Worm (Caenorhabditis elegans) whole organism, midembryonic: ENCODE measurements around the gene ttr-16.

ENCODE experiments used
- T22C8.4 ChIP-seq: fragments of 200-800 bp; sonication (Bioruptor generic); IDR thresholded peaks from 2 replicates; pipeline ENCODE4 v1.3.6; 2022; ENCODE audit warnings: missing genetic modification characterization, missing compliant biosample characterization
- cog-1 ChIP-seq: sonication (generic microtip); optimal IDR thresholded peaks from 2 replicates; lab custom pipeline; 2016; ENCODE audit warnings: missing genetic modification characterization, missing compliant biosample characterization
- flt-1 ChIP-seq: fragments of 200-800 bp; sonication (Bioruptor generic); IDR thresholded peaks from 2 replicates; pipeline ENCODE4 v1.3.6; 2022; ENCODE audit warnings: missing genetic modification characterization, missing compliant biosample characterization
- klf-2 ChIP-seq: fragments of 200-800 bp; sonication (Bioruptor generic); conservative IDR thresholded peaks from 2 replicates; pipeline ENCODE4 v1.3.6; 2022; ENCODE audit warnings: missing genetic modification reagents, missing genetic modification characterization, missing compliant biosample characterization
- med-1 ChIP-seq: sonication (generic microtip); optimal IDR thresholded peaks from 2 replicates; lab custom pipeline; 2017; ENCODE audit warnings: missing genetic modification characterization, mild to moderate bottlenecking, missing compliant biosample characterization, antibody characterized with exemption, missing genetic modification reagents; ENCODE audit not compliant: insufficient read depth
- ref-1 ChIP-seq: fragments of 200-800 bp; sonication (Bioruptor generic); conservative IDR thresholded peaks from 2 replicates; pipeline ENCODE4 v1.3.6; 2022; ENCODE audit warnings: missing genetic modification reagents, missing genetic modification characterization, missing compliant biosample characterization
- tab-1 ChIP-seq: fragments of 200-800 bp; sonication (Bioruptor generic); IDR thresholded peaks from 2 replicates; pipeline ENCODE4 v1.3.6; 2022; ENCODE audit warnings: missing genetic modification characterization, missing compliant biosample characterization
- ztf-23 ChIP-seq: fragments of 200-800 bp; sonication (Bioruptor generic); IDR thresholded peaks from 2 replicates; pipeline ENCODE4 v1.3.6; 2022; ENCODE audit warnings: missing genetic modification reagents, missing genetic modification characterization, missing compliant biosample characterization
- ztf-29 ChIP-seq: fragments of 200-800 bp; sonication (Bioruptor generic); IDR thresholded peaks from 2 replicates; pipeline ENCODE4 v1.3.6; 2022; ENCODE audit warnings: missing genetic modification reagents, missing genetic modification characterization, missing compliant biosample characterization

ttr-16 gene

DNA sequence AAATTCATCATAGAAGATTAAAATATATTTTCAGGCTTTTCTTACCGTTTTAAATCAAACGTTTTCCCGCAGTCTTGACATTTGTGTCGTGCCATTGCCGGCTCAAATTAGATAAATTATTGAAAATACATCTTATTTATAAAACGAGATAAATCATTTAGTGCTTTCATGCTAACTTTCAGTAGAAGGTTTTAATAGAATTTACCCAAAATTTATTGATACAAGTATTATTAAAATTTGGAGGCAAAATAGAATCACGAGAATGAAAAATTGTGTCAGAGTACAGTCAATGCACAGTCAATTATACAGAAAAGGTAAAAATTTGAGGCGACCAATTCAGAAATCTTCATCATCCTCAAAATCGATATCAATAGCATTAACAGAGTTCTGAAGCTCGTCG lies 14.5 kb upstream of the ttr-16 start, which contains the start of gene Y5F2A.4:
Gene Y5F2A.4 (minus strand): TSS at position 101 of the 400 bp plus-strand sequence.
- no peak for TF ChIP-seq ref-1 (GFP tag; lab: Robert Waterston, UW)
- no peak for TF ChIP-seq T22C8.4 (GFP tag; lab: Robert Waterston, UW)
- TF ChIP-seq ztf-29 (GFP tag; lab: Robert Waterston, UW) = no peak
- TF ChIP-seq klf-2 = no peak
- TF ChIP-seq ztf-23 (GFP tag; lab: Robert Waterston, UW) = no peak
- TF ChIP-seq tab-1 (GFP tag; lab: Robert Waterston, UW) = no peak
- no peak for TF ChIP-seq flt-1
- no peak for TF ChIP-seq med-1 (GFP tag; lab: Kevin White, UChicago)
- TF ChIP-seq cog-1 = no peak

DNA sequence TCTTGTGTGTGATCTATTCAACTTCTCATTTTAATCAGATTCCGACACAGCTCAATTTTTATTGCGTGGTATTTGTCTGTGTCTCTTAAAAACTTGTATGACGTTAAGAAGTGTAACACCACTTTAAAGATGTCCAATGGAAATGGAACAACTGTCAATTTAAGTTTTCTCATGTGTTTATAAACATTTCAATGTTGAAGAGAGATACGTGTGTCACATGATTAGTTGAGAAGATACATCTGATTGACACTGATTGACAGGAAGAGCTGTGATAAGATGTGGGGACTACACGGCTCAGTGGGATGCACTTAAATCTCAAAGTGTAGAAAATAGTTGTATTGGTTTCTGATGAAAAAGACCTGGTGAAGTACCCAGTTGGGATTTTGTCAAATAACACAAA lies 4.4 kb upstream of the ttr-16 start:
- TF ChIP-seq flt-1 = no peak
- TF ChIP-seq tab-1 (GFP tag; lab: Robert Waterston, UW) = no peak
- no peak for TF ChIP-seq T22C8.4 (GFP tag; lab: Robert Waterston, UW)
- no peak for TF ChIP-seq ref-1 (GFP tag; lab: Robert Waterston, UW)
- no peak for TF ChIP-seq ztf-29 (GFP tag; lab: Robert Waterston, UW)
- TF ChIP-seq cog-1 = no peak
- TF ChIP-seq ztf-23 (GFP tag; lab: Robert Waterston, UW) = no peak
- no peak for TF ChIP-seq med-1 (GFP tag; lab: Kevin White, UChicago)
- TF ChIP-seq klf-2 = no peak

DNA sequence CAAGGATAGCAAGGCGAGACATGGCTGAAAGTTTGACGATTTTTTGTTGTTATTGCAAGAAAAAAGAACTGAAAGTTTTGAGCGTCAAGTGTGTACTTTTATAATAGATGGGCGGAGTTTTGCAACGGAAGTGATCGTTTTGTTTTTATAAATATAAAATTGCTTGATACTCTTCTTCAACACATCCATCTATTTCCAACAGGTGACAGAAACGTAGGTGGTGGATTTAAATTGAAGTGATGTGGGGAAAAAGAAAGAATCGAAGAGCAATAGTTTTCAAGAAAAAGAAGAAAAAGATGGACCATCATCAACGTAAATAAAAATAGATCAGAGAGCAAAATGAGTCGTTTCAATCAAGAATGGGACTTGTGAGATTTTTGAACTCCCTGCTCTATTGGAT lies 3.1 kb upstream of the ttr-16 start, which contains the start of gene ttr-17:
Gene ttr-17 (minus strand): TSS at position 24 of the 400 bp plus-strand sequence.
- TF ChIP-seq tab-1 (GFP tag; lab: Robert Waterston, UW) (no peak), flt-1 (no peak), ztf-29 (GFP tag; lab: Robert Waterston, UW) (no peak), T22C8.4 (GFP tag; lab: Robert Waterston, UW) (no peak), cog-1 (no peak), ztf-23 (GFP tag; lab: Robert Waterston, UW) (no peak), klf-2 (no peak), ref-1 (GFP tag; lab: Robert Waterston, UW) (no peak), med-1 (GFP tag; lab: Kevin White, UChicago) (no peak)

DNA sequence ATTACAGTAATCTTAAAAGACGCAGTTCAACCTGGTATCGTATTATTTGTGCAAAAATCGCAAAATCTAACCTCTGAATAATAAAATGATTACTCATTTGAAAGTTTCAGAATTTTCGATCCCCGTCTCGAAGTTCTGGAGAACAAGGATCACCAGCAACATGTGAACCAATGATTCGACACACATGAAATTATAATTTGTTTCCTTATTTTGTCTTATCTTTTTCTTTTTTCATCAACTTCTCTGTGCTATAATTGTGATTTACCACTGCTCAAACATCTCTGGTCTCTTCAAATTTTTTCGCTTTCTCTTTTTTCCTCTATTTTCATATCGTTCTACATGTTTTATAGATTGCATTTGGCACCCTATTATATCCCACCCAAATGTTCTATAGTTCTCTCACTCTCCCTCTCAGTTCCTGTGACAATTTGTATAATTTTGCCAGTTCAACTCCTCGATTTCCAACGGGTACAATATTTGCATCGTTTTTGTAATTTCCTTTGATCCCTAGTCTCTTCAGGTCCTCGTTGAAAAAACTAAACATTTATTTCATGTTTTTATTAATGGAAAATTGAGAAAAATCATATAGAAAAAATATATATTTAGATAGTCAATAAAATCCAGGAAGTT lies 838 bp downstream of the ttr-16 start:
- no peak for TF ChIP-seq ztf-23 (GFP tag; lab: Robert Waterston, UW)
- no peak for TF ChIP-seq cog-1
- TF ChIP-seq tab-1 (GFP tag; lab: Robert Waterston, UW) = no peak
- no peak for TF ChIP-seq flt-1
- TF ChIP-seq med-1 (GFP tag; lab: Kevin White, UChicago) = no peak
- no peak for TF ChIP-seq ref-1 (GFP tag; lab: Robert Waterston, UW)
- TF ChIP-seq T22C8.4 (GFP tag; lab: Robert Waterston, UW) = no peak

DNA sequence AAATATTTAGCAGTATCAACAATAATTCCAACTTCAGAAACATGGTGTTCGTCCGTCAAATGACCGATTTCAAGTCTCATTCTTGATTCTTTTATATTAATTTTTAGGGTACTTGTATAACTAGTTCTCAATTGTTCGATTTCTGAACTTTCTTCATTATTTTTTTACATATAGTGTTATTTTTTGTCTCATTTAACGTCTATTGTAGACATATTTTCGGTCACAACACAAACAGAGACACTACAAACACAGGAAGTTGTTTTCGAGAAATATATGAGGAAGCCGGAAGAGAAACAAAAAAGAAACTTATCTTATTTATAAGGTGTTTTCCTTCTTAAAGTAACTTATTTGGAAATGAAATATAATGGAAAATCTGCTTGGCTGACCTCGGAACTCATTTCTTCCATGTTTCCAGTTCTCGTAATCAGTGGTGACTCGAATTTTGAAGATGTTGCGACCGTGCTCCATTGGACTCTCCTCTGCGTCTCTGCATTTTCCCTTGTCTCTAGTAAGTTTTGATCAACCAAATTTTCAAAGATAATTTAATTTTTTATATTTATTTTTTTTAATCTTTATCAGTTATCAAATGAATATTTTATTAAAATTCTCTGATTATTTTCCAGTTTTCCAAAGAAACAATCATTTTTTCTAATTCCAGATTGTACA lies 10.2 kb downstream of the ttr-16 start, which contains the start of the genes F36H1.12 and lin-3:
Gene F36H1.12 (minus strand): TSS at position 51 of the 666 bp plus-strand sequence.
Gene lin-3 (plus strand): TSS at position 657 of the 666 bp plus-strand sequence.
- TF ChIP-seq tab-1 (GFP tag; lab: Robert Waterston, UW) (no peak), cog-1 (no peak), ztf-29 (GFP tag; lab: Robert Waterston, UW) (no peak), med-1 (GFP tag; lab: Kevin White, UChicago) (no peak), ztf-23 (GFP tag; lab: Robert Waterston, UW) (no peak), flt-1 (no peak), T22C8.4 (GFP tag; lab: Robert Waterston, UW) (no peak), ref-1 (GFP tag; lab: Robert Waterston, UW) (no peak), klf-2 (no peak)

DNA sequence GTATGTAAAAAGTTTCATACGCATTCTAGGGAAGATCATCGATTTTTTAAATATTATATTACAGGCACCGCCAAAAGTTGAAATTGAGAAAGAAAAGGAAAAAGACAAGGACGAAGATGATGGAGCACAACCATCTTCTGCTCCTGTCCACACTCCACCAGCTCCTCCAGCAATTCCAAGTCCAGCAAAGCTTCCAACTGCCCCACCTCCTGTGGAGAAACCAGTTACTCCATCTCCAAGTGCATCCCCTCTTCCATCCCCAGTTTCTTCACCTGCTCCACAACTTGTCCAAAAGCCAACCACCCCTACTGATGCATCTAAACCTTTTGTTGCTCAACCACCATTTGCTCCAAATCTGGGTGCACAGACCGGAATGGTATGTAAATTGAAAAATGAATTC lies 12.0 kb downstream of the ttr-16 start:
- no peak for TF ChIP-seq ztf-29 (GFP tag; lab: Robert Waterston, UW)
- no peak for TF ChIP-seq cog-1
- no peak for TF ChIP-seq med-1 (GFP tag; lab: Kevin White, UChicago)
- no peak for TF ChIP-seq klf-2
- no peak for TF ChIP-seq ref-1 (GFP tag; lab: Robert Waterston, UW)
- TF ChIP-seq T22C8.4 (GFP tag; lab: Robert Waterston, UW) = no peak
- TF ChIP-seq tab-1 (GFP tag; lab: Robert Waterston, UW) = no peak
- TF ChIP-seq flt-1 = no peak
- TF ChIP-seq ztf-23 (GFP tag; lab: Robert Waterston, UW) = no peak

DNA sequence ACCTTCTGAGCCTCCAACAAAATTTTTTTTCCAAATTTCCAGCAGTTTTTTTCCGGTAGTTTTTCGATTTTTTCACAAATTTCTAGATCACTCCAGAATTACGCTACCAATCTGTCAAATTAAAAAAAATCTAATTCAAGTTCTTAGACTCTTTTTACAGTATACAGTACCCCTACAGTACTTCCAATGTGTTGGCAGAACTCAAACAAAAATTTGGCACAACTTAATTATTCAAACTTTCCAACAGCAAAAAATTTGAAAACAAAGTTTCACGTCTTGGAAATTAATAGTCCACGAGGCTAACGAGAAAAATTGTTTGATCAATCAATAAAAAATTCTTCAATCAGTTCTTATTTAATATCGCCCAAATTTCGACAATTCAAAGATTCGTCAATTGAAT lies 14.1 kb downstream of the ttr-16 start, which contains the start of gene F36H1.3:
Gene F36H1.3 (plus strand): TSS at position 323 of the 400 bp plus-strand sequence.
- no peak for TF ChIP-seq ztf-23 (GFP tag; lab: Robert Waterston, UW)
- TF ChIP-seq med-1 (GFP tag; lab: Kevin White, UChicago) = no peak
- TF ChIP-seq klf-2 = no peak
- TF ChIP-seq ztf-29 (GFP tag; lab: Robert Waterston, UW) = no peak

DNA sequence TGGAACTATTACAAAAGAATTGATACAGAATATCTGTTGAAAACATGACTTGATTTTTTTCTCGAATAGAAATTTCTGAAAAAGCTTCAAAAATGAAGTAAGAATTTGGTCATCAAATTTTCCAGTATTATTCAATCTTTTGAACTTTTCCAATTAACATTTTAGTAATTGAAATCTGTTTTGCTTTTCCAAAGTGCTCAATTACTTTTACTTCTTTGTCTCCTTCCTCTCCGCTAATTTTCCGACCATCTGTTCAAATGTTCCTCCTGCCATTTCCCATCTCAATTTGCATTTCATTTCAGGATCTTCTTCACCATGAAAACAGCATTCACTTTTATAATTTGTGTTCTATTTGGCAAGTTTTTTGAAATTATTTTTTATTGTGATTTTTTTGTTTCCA lies 15.1 kb downstream of the ttr-16 start, which contains the start of gene F36H1.11:
Gene F36H1.11 (plus strand): TSS at position 301 of the 400 bp plus-strand sequence.
- no peak for TF ChIP-seq tab-1 (GFP tag; lab: Robert Waterston, UW)
- no peak for TF ChIP-seq ztf-29 (GFP tag; lab: Robert Waterston, UW)
- no peak for TF ChIP-seq med-1 (GFP tag; lab: Kevin White, UChicago)
- TF ChIP-seq cog-1 = no peak
- TF ChIP-seq ref-1 (GFP tag; lab: Robert Waterston, UW) = no peak
- no peak for TF ChIP-seq flt-1
- no peak for TF ChIP-seq klf-2
- no peak for TF ChIP-seq T22C8.4 (GFP tag; lab: Robert Waterston, UW)
- no peak for TF ChIP-seq ztf-23 (GFP tag; lab: Robert Waterston, UW)

DNA sequence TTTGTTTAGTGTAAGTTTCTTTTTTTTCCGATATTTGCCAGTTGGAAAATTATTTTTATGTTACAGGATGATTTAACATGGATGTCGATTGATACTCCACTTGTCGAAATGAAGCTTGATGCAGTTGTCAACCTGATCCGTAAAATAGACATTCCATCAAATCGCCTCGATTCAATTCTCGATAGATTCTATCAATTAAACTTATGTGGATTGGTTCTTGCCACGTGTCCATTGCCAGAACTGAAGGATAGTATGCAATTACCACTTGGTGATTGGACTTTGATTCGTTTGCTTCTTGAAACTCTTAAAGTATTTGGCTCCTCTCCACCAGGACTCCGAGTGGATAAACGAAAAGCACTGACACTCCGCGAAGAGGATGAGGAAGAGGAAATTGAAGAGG lies 19.6 kb downstream of the ttr-16 start:
- no peak for TF ChIP-seq ztf-29 (GFP tag; lab: Robert Waterston, UW)
- no peak for TF ChIP-seq klf-2
- no peak for TF ChIP-seq flt-1
- TF ChIP-seq tab-1 (GFP tag; lab: Robert Waterston, UW) = no peak
- no peak for TF ChIP-seq T22C8.4 (GFP tag; lab: Robert Waterston, UW)
- TF ChIP-seq ztf-23 (GFP tag; lab: Robert Waterston, UW) = no peak
- TF ChIP-seq cog-1 = no peak
- TF ChIP-seq ref-1 (GFP tag; lab: Robert Waterston, UW) = no peak
- no peak for TF ChIP-seq med-1 (GFP tag; lab: Kevin White, UChicago)
